Fruit fly (Drosophila melanogaster) whole organism, adult: Measurements from ENCODE around the gene Indy-2.
A peak's percentile ranks its signal among the peaks of the same experiment; 100 is the strongest.

Experiments used
- CG11617 ChIP-seq: fragments of 200-800 bp; sonication (Bioruptor generic); optimal IDR thresholded peaks from 2 replicates; lab custom pipeline; 2017; ENCODE audit warnings: mild to moderate bottlenecking, missing biosample characterization, missing genetic modification reagents, missing genetic modification characterization
- CG12768 ChIP-seq: fragments of 200-800 bp; sonication (Bioruptor generic); optimal IDR thresholded peaks from 2 replicates; lab custom pipeline; 2017; ENCODE audit warnings: missing biosample characterization, missing genetic modification characterization, mild to moderate bottlenecking, moderate library complexity, missing genetic modification reagents
- CG14711 ChIP-seq: fragments of 200-800 bp; sonication (Bioruptor generic); optimal IDR thresholded peaks from 2 replicates; lab custom pipeline; 2018; ENCODE audit warnings: missing biosample characterization, mild to moderate bottlenecking, missing genetic modification characterization, moderate library complexity
- CG1620 ChIP-seq: fragments of 200-800 bp; sonication (Bioruptor generic); optimal IDR thresholded peaks from 2 replicates; lab custom pipeline; 2016; ENCODE audit warnings: missing biosample characterization, missing genetic modification characterization
- CG33017 ChIP-seq: fragments of 200-800 bp; sonication (Bioruptor generic); optimal IDR thresholded peaks from 2 replicates; lab custom pipeline; 2018; ENCODE audit warnings: missing biosample characterization, mild to moderate bottlenecking, missing genetic modification characterization, moderate library complexity
- CG5204 ChIP-seq: fragments of 200-800 bp; sonication (Bioruptor generic); optimal IDR thresholded peaks from 2 replicates; lab custom pipeline; 2016; ENCODE audit warnings: missing biosample characterization, missing genetic modification characterization
- CG7045 ChIP-seq: fragments of 200-800 bp; sonication (Bioruptor generic); optimal IDR thresholded peaks from 2 replicates; lab custom pipeline; 2017; ENCODE audit warnings: missing biosample characterization, mild to moderate bottlenecking, missing genetic modification characterization
- CG7101 ChIP-seq: fragments of 200-800 bp; sonication (Bioruptor generic); optimal IDR thresholded peaks from 2 replicates; lab custom pipeline; 2018; ENCODE audit warnings: missing biosample characterization, mild to moderate bottlenecking, missing genetic modification characterization, moderate library complexity
- Clk ChIP-seq: fragments of 200-800 bp; sonication (Bioruptor generic); optimal IDR thresholded peaks from 2 replicates; lab custom pipeline; 2017; ENCODE audit warnings: missing biosample characterization, missing genetic modification characterization
- Crg-1 ChIP-seq: fragments of 200-800 bp; sonication (Bioruptor generic); optimal IDR thresholded peaks from 2 replicates; lab custom pipeline; 2016; ENCODE audit warnings: missing biosample characterization, missing genetic modification characterization
- Hr96 ChIP-seq: fragments of 200-800 bp; sonication (Bioruptor generic); optimal IDR thresholded peaks from 2 replicates; lab custom pipeline; 2016; ENCODE audit warnings: missing biosample characterization, missing genetic modification characterization
- Mnt ChIP-seq: fragments of 200-800 bp; sonication (Bioruptor generic); optimal IDR thresholded peaks from 2 replicates; lab custom pipeline; 2016; ENCODE audit warnings: missing biosample characterization, mild to moderate bottlenecking, missing genetic modification characterization
- bab1 ChIP-seq: fragments of 200-800 bp; sonication (Bioruptor generic); optimal IDR thresholded peaks from 3 replicates; lab custom pipeline; 2019; ENCODE audit warnings: missing biosample characterization, mild to moderate bottlenecking, missing genetic modification characterization, moderate library complexity
- cic ChIP-seq: fragments of 200-800 bp; sonication (Bioruptor generic); optimal IDR thresholded peaks from 2 replicates; lab custom pipeline; 2017; ENCODE audit warnings: missing biosample characterization, mild to moderate bottlenecking, missing genetic modification characterization, moderate library complexity
- cnc ChIP-seq, 2 experiments: fragments of >200 bp; optimal IDR thresholded peaks; 2 replicates each; lab custom pipeline; 2017
- kay ChIP-seq: fragments of 200-800 bp; sonication (Bioruptor generic); peaks from one replicate; lab custom pipeline; 2016; ENCODE audit warnings: missing biosample characterization, missing genetic modification characterization, borderline replicate concordance
- ovo ChIP-seq: fragments of 200-800 bp; sonication (Bioruptor generic); optimal IDR thresholded peaks from 2 replicates; lab custom pipeline; 2016; ENCODE audit warnings: missing biosample characterization, missing genetic modification characterization
- pad ChIP-seq: fragments of 200-800 bp; sonication (Bioruptor generic); optimal IDR thresholded peaks from 3 replicates; lab custom pipeline; 2017; ENCODE audit warnings: missing biosample characterization, missing genetic modification characterization, mild to moderate bottlenecking, moderate library complexity, missing genetic modification reagents
- tj ChIP-seq: fragments of 200-800 bp; sonication (Bioruptor generic); optimal IDR thresholded peaks from 3 replicates; lab custom pipeline; 2017; ENCODE audit warnings: missing biosample characterization, mild to moderate bottlenecking, missing genetic modification characterization, moderate library complexity
- toe ChIP-seq: fragments of 200-800 bp; sonication (Bioruptor generic); optimal IDR thresholded peaks from 2 replicates; lab custom pipeline; 2016; ENCODE audit warnings: missing biosample characterization, missing genetic modification characterization

The Indy-2 gene

dm6 chr3R:20012688-20013087 is 29.9 kb upstream of the Indy-2 start:
- TF ChIP-seq Clk (GFP tag; lab: Kevin White, UChicago) (no peak), CG33017 (tag; lab: Kevin White, UChicago) (no peak), CG5204 (GFP tag; lab: Kevin White, UChicago) (no peak), Crg-1 (GFP tag; lab: Kevin White, UChicago) (no peak), pad (GFP tag; lab: Kevin White, UChicago) (no peak), CG11617 (GFP tag; lab: Kevin White, UChicago) (no peak), cnc (optimal IDR thresholded peaks at IDR 0.05; lab: Kevin White, UChicago) (no peak), CG14711 (tag; lab: Kevin White, UChicago) (no peak), CG1620 (no peak), cic (GFP tag; lab: Kevin White, UChicago) (no peak), Mnt (GFP tag; lab: Kevin White, UChicago) (no peak), toe (GFP tag; lab: Kevin White, UChicago) (no peak), kay (GFP tag; lab: Kevin White, UChicago) (no peak), bab1 (no peak), ovo (GFP tag; lab: Kevin White, UChicago) (no peak), Hr96 (no peak), tj (GFP tag; lab: Kevin White, UChicago) (no peak), CG7101 (no peak), CG7045 (GFP tag; lab: Kevin White, UChicago) (no peak)

- TF ChIP-seq bab1 (no peak), CG5204 (GFP tag; lab: Kevin White, UChicago) (no peak), CG1620 (no peak), cic (GFP tag; lab: Kevin White, UChicago) (no peak), pad (GFP tag; lab: Kevin White, UChicago) (no peak)
These were observed 29.1 kb upstream of the Indy-2 start, which contains the start of the genes CG17190 and CG4836 for dm6 chr3R:20013404-20013922. CG17190 (minus strand) TSS chr3R:20013504. CG4836 (plus strand) TSS chr3R:20013872.

dm6 chr3R:20021152-20021769 is 21.3 kb upstream of the Indy-2 start, which contains the start of the genes PIG-L and psidin:
PIG-L (minus strand) TSS chr3R:20021338.
psidin (plus strand) TSS chr3R:20021704.
- TF ChIP-seq ovo (GFP tag; lab: Kevin White, UChicago), result peak; percentile 62
- TF ChIP-seq CG11617 (GFP tag; lab: Kevin White, UChicago), result peak; percentile 92
- peak; percentile 86 for TF ChIP-seq Hr96
- peak; percentile 87 for TF ChIP-seq CG1620
- peak; percentile 85 for TF ChIP-seq CG7045 (GFP tag; lab: Kevin White, UChicago)
- peak; percentile 59 for TF ChIP-seq CG14711 (tag; lab: Kevin White, UChicago)
- TF ChIP-seq cic (GFP tag; lab: Kevin White, UChicago), result peak; percentile 14
- TF ChIP-seq bab1, result peak; percentile 25
- peak; percentile 10 for TF ChIP-seq Clk (GFP tag; lab: Kevin White, UChicago)
- no peak for TF ChIP-seq kay (GFP tag; lab: Kevin White, UChicago)
- peak; percentile 61 for TF ChIP-seq pad (GFP tag; lab: Kevin White, UChicago)
- peak; percentile 69 for TF ChIP-seq tj (GFP tag; lab: Kevin White, UChicago)
- peak; percentile 26 for TF ChIP-seq Mnt (GFP tag; lab: Kevin White, UChicago)
- peak; percentile 64 for TF ChIP-seq Crg-1 (GFP tag; lab: Kevin White, UChicago)
- TF ChIP-seq CG7101, result peak; percentile 80
- TF ChIP-seq CG12768, result peak; percentile 58
- TF ChIP-seq cnc (optimal IDR thresholded peaks at IDR 0.05; lab: Kevin White, UChicago), result no peak
- TF ChIP-seq CG5204 (GFP tag; lab: Kevin White, UChicago), result peak; percentile 94
- TF ChIP-seq toe (GFP tag; lab: Kevin White, UChicago), result peak; percentile 84
- peak; percentile 80 for TF ChIP-seq CG33017 (tag; lab: Kevin White, UChicago)

dm6 chr3R:20027841-20028240 is 14.7 kb upstream of the Indy-2 start, which contains the start of the genes CG4424 and CG4854:
CG4424 (minus strand) TSS chr3R:20028040.
CG4854 (plus strand) TSS chr3R:20028058.
- TF ChIP-seq CG14711 (tag; lab: Kevin White, UChicago), result no peak
- no peak for TF ChIP-seq Hr96
- no peak for TF ChIP-seq CG12768
- TF ChIP-seq bab1, result no peak
- TF ChIP-seq CG11617 (GFP tag; lab: Kevin White, UChicago), result no peak
- TF ChIP-seq ovo (GFP tag; lab: Kevin White, UChicago), result no peak
- no peak for TF ChIP-seq CG7101
- TF ChIP-seq kay (GFP tag; lab: Kevin White, UChicago), result no peak
- no peak for TF ChIP-seq CG33017 (tag; lab: Kevin White, UChicago)
- no peak for TF ChIP-seq Mnt (GFP tag; lab: Kevin White, UChicago)
- no peak for TF ChIP-seq pad (GFP tag; lab: Kevin White, UChicago)
- no peak for TF ChIP-seq cnc (optimal IDR thresholded peaks at IDR 0.05; lab: Kevin White, UChicago)
- TF ChIP-seq cic (GFP tag; lab: Kevin White, UChicago), result no peak

- TF ChIP-seq toe (GFP tag; lab: Kevin White, UChicago) (peak; percentile 86), ovo (GFP tag; lab: Kevin White, UChicago) (peak; percentile 33), Hr96 (peak; percentile 42), Mnt (GFP tag; lab: Kevin White, UChicago) (peak; percentile 49), CG14711 (tag; lab: Kevin White, UChicago) (peak; percentile 58), CG12768 (peak; percentile 77), bab1 (no peak), Crg-1 (GFP tag; lab: Kevin White, UChicago) (peak; percentile 55), CG33017 (tag; lab: Kevin White, UChicago) (peak; percentile 54), Clk (GFP tag; lab: Kevin White, UChicago) (peak; percentile 67), pad (GFP tag; lab: Kevin White, UChicago) (peak; percentile 65), CG5204 (GFP tag; lab: Kevin White, UChicago) (peak; percentile 72), CG11617 (GFP tag; lab: Kevin White, UChicago) (peak; percentile 85), cic (GFP tag; lab: Kevin White, UChicago) (peak; percentile 1), CG1620 (peak; percentile 59), CG7045 (GFP tag; lab: Kevin White, UChicago) (peak; percentile 79), CG7101 (peak; percentile 76), cnc (optimal IDR thresholded peaks at IDR 0.05; lab: Kevin White, UChicago) (no peak), tj (GFP tag; lab: Kevin White, UChicago) (peak; percentile 54), kay (GFP tag; lab: Kevin White, UChicago) (no peak)
These were observed 11.4 kb upstream of the Indy-2 start, which contains the start of gene trem for dm6 chr3R:20031043-20031763. trem (minus strand) TSS chr3R:20031309.
